Fruit fly (Drosophila melanogaster): ENCODE measurements around the gene mael.
"Not testable (repeated sequence)": the region's sequence is repeated elsewhere in the genome, so short reads cannot be mapped to it uniquely, and the experiment has no call there.

The mael gene

dm6 chr3L:22720694-22721270, at the start of gene mael:
Gene mael, plus strand, starts transcription at chr3L:22721203.
- not testable (repeated sequence) for TF ChIP-seq Myc, insv, psq (optimal IDR thresholded peaks at IDR 0.05)

DNA sequence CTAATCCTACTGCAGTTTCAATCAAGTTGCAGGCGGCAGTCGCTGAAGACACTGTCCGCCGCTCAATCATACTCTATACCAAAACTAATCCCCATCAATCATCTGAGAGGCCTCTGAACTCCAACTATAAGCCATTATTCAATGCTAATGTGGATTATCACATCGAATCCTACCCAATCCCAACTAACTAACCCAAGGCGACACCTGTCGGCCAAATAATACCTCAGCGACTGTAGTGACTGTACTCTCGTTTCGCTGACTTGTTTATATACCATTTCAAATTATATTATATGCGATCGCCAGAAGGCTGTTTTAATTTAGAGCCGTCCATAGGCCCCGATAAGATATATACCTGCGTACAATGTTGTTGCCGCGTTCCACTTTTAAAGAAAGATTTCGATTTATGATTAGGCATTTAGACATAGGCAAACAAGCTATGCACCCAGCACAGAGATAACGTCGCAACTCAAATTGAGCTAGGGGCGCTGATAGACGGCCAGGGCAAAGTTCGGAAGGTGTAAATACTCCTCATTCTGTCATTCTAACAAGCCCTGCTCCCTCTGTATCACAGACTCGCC, 49.2 kb upstream of the mael start:
- no peak for TF ChIP-seq insv (optimal IDR thresholded peaks at IDR 0.05)
- TF ChIP-seq Myc (optimal IDR thresholded peaks at IDR 0.05): no peak
- TF ChIP-seq Sin3A (optimal IDR thresholded peaks at IDR 0.05): no peak
- no peak for TF ChIP-seq h (optimal IDR thresholded peaks at IDR 0.05)
- TF ChIP-seq psq (optimal IDR thresholded peaks at IDR 0.05): no peak
- TF ChIP-seq ttk (optimal IDR thresholded peaks at IDR 0.05): no peak

DNA sequence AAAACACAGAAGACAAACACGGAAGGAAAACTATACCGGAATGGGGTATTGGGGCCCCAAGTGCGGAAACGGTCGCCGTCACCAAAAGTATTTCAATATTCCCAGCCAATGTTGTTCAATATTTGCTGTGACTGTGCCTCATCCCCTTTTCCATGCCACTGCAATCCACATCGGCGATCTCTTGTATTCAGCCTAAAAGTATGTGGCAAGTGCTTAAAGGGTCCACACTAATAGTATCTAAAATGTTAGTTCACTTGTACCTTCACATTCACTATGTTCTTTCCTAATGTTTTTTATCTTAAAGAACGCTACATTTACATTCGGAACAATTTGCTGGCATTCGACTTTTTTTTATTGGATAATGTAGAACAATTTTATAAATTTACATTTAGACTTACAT, 40.1 kb upstream of the mael start:
- TF ChIP-seq h (optimal IDR thresholded peaks at IDR 0.05) (no peak), psq (optimal IDR thresholded peaks at IDR 0.05) (no peak), insv (optimal IDR thresholded peaks at IDR 0.05) (no peak), Sin3A (optimal IDR thresholded peaks at IDR 0.05) (no peak), Myc (optimal IDR thresholded peaks at IDR 0.05) (no peak), ttk (optimal IDR thresholded peaks at IDR 0.05) (no peak)

DNA sequence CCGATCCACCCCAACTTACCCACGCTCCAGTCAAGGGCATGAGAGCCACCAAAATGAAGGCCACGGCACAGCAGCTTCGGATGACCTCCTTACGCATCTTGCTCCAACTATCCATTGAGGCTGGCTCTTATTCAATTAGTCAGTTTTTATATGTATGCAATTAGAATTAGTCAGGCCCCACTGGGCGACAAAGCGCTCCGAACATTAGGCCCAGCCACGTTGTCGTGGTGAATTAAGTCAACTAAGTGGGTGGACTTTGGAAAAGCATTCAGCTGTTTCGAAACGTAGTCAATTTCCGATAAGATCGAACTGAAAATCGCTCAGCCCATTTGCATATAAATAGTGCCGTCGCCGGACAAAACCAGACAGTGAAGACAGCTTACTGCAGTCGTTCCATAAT, 34.0 kb upstream of the mael start, which contains the start of the genes CG14455 and CG14456:
Gene CG14455 (minus strand): TSS at position 101 of the 400 bp plus-strand sequence.
Gene CG14456 (plus strand): TSS at position 236 of the 400 bp plus-strand sequence.
- no peak for TF ChIP-seq Sin3A (optimal IDR thresholded peaks at IDR 0.05)
- TF ChIP-seq insv (optimal IDR thresholded peaks at IDR 0.05): no peak
- no peak for TF ChIP-seq ttk (optimal IDR thresholded peaks at IDR 0.05)
- no peak for TF ChIP-seq h (optimal IDR thresholded peaks at IDR 0.05)
- no peak for TF ChIP-seq Myc (optimal IDR thresholded peaks at IDR 0.05)
- TF ChIP-seq psq (optimal IDR thresholded peaks at IDR 0.05): no peak

DNA sequence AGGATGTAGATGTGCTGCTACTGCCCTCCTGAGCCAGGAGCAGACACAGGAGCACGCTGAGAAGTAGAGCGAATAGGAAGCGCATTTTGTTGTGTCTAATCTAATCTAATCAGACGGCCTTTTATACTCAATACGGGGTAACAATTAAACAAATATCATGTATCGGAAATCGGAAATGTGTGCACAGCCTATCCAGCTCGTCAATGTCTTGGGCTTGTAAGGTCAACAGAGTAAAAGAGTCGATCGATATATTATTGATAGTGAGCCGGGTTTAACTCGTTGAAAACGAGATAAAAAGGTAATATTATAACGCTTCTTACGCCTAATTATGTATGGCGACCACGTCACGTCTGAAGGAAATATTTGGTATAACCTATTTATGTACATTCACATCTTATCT, 28.6 kb upstream of the mael start, which contains the start of gene CG14454:
Gene CG14454 (minus strand): TSS at position 101 of the 400 bp plus-strand sequence.
- not testable (repeated sequence) for TF ChIP-seq insv, Myc, ttk (optimal IDR thresholded peaks at IDR 0.05)

- TF ChIP-seq ttk (optimal IDR thresholded peaks at IDR 0.05) (no peak), insv (optimal IDR thresholded peaks at IDR 0.05) (no peak), h (optimal IDR thresholded peaks at IDR 0.05) (no peak), Myc (optimal IDR thresholded peaks at IDR 0.05) (no peak), Sin3A (optimal IDR thresholded peaks at IDR 0.05) (no peak), psq (optimal IDR thresholded peaks at IDR 0.05) (no peak)
Observed at dm6 chr3L:22693712-22694111, 27.3 kb upstream of the mael start, which contains the start of the genes CG12546 and CG14453. Gene CG12546, minus strand, starts transcription at chr3L:22693812. Gene CG14453, plus strand, starts transcription at chr3L:22694083.

dm6 chr3L:22695653-22696052, 25.4 kb upstream of the mael start, which contains the start of gene CG14452:
Gene CG14452, plus strand, starts transcription at chr3L:22695953.
- no peak for TF ChIP-seq insv (optimal IDR thresholded peaks at IDR 0.05)
- TF ChIP-seq ttk (optimal IDR thresholded peaks at IDR 0.05): no peak
- no peak for TF ChIP-seq h (optimal IDR thresholded peaks at IDR 0.05)
- no peak for TF ChIP-seq psq (optimal IDR thresholded peaks at IDR 0.05)
- no peak for TF ChIP-seq Myc (optimal IDR thresholded peaks at IDR 0.05)
- no peak for TF ChIP-seq Sin3A (optimal IDR thresholded peaks at IDR 0.05)

DNA sequence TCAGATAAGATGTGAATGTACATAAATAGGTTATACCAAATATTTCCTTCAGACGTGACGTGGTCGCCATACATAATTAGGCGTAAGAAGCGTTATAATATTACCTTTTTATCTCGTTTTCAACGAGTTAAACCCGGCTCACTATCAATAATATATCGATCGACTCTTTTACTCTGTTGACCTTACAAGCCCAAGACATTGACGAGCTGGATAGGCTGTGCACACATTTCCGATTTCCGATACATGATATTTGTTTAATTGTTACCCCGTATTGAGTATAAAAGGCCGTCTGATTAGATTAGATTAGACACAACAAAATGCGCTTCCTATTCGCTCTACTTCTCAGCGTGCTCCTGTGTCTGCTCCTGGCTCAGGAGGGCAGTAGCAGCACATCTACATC, 24.1 kb upstream of the mael start, which contains the start of gene CG32453:
Gene CG32453 (plus strand): TSS at position 301 of the 400 bp plus-strand sequence.
- TF ChIP-seq h, Myc, Sin3A (optimal IDR thresholded peaks at IDR 0.05): not testable (repeated sequence)

- TF ChIP-seq insv (optimal IDR thresholded peaks at IDR 0.05): no peak
- TF ChIP-seq psq (optimal IDR thresholded peaks at IDR 0.05): no peak
- no peak for TF ChIP-seq Myc (optimal IDR thresholded peaks at IDR 0.05)
- no peak for TF ChIP-seq ttk (optimal IDR thresholded peaks at IDR 0.05)
- no peak for TF ChIP-seq Sin3A (optimal IDR thresholded peaks at IDR 0.05)
- TF ChIP-seq h (optimal IDR thresholded peaks at IDR 0.05): no peak
Observed at dm6 chr3L:22699133-22699532, 21.9 kb upstream of the mael start, which contains the start of gene CG45116. Gene CG45116, plus strand, starts transcription at chr3L:22699433.

dm6 chr3L:22711855-22712254, 9.1 kb upstream of the mael start, which contains the start of gene CG11370:
Gene CG11370, plus strand, starts transcription at chr3L:22712155.
- TF ChIP-seq psq (optimal IDR thresholded peaks at IDR 0.05): no peak
- TF ChIP-seq insv (optimal IDR thresholded peaks at IDR 0.05): no peak
- TF ChIP-seq h (optimal IDR thresholded peaks at IDR 0.05): no peak
- no peak for TF ChIP-seq Myc (optimal IDR thresholded peaks at IDR 0.05)
- TF ChIP-seq Sin3A (optimal IDR thresholded peaks at IDR 0.05): no peak
- no peak for TF ChIP-seq ttk (optimal IDR thresholded peaks at IDR 0.05)

DNA sequence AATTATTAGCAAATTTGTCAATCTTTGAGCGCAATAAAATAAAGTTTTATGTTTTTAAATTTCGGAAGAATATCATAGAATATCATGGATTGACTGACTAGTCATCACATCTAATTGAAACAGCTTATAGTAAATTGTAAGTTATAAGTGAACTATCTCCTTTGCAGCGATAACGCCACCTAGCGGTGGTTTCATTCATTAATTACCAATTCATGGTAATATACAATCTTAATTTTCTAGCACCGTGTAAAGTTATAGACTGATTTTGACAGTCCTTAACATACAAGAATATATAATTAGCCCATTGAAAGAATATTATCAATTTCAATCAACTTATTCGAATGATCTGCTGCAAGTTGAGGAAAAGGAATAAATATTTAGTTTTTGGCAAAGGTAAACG, 7.4 kb upstream of the mael start:
- no peak for TF ChIP-seq psq (optimal IDR thresholded peaks at IDR 0.05)
- no peak for TF ChIP-seq Sin3A (optimal IDR thresholded peaks at IDR 0.05)
- TF ChIP-seq h (optimal IDR thresholded peaks at IDR 0.05): no peak
- TF ChIP-seq Myc (optimal IDR thresholded peaks at IDR 0.05): no peak
- no peak for TF ChIP-seq ttk (optimal IDR thresholded peaks at IDR 0.05)
- no peak for TF ChIP-seq insv (optimal IDR thresholded peaks at IDR 0.05)

DNA sequence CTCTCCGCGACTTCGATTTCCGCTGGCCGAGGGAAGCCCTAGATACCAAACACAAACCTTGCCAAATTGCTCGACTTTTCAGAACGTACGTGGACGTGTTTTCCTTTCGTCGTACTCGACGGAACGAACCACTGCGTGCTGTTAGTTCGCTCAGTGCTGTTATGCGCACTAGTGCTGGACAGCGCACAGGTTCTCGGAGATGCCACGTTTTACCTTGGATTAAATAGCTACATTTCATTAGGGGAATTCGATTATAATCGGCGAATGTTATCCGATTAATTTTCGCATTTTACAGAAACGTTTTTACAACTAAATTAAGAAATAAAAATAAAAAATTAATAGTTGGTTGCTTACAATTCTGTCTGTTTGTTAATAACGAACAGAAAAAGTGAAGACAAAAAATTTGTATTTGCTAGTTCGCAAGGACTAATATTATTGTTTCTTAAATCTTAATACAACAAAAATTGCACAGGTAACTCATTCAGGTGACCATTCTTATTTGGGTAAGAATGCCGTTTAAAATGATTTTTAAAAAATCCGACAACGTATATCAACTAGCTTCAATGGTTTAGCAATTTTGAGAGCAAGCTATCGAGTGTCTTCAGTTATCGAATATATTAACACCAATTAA, 3.8 kb upstream of the mael start, which contains the start of the genes ArfGAP3 and CG32452:
Gene ArfGAP3 (minus strand): TSS at position 441 of the 631 bp plus-strand sequence.
Gene CG32452 (plus strand): TSS at position 592 of the 631 bp plus-strand sequence.
- no peak for TF ChIP-seq h (optimal IDR thresholded peaks at IDR 0.05)
- TF ChIP-seq psq (optimal IDR thresholded peaks at IDR 0.05): peak; percentile 77

All from Kc167 (cell line).